ENCODE assay signal across 1 fruit fly cellular context in genomic region chr3R:9534595-9535217, dm6.
TF ChIP-seq lines count a peak whose summit lies in the region.

No protein-coding gene starts in this region.

TF ChIP-seq in whole organism, embryonic, 481 proteins besides CTCF, POLR2A, EP300 and RAD21 (continued from another document):
- TF ChIP-seq Hr78 (GFP tag; optimal IDR thresholded peaks at IDR 0.05; lab: Kevin White, UChicago), result peak in 1 of 2 experiments; percentile 61
- TF ChIP-seq Nf-YB (GFP tag; optimal IDR thresholded peaks at IDR 0.05; lab: Kevin White, UChicago), result no peak
- TF ChIP-seq bcd (GFP tag; optimal IDR thresholded peaks at IDR 0.05; lab: Kevin White, UChicago), result no peak
